Fruit fly (Drosophila melanogaster) whole organism, wandering third instar larva: Measurements from ENCODE around the gene CG11693.

Source experiments
- Mio ChIP-seq: sonication (Bioruptor generic); optimal IDR thresholded peaks from 2 replicates; lab custom pipeline; 2016; ENCODE audit warnings: missing biosample characterization, missing genetic modification characterization
- jim ChIP-seq: fragments of 175-275, 200-325 bp; sonication (Bioruptor generic); optimal IDR thresholded peaks from 2 replicates; lab custom pipeline; 2016; ENCODE audit warnings: missing biosample characterization, mild to moderate bottlenecking, missing genetic modification characterization

- TF ChIP-seq jim (GFP tag; lab: Kevin White, UChicago) (no peak), Mio (GFP tag; lab: Kevin White, UChicago) (no peak)
Measured at dm6 chr3R:8316344-8317105, 5.9 kb upstream of the CG11693 start, which contains the start of gene Coq2.
